Worm (Caenorhabditis elegans): ENCODE data around the gene K09E9.7.

ce11 chrX:15628945-15629344 is 11.8 kb upstream of the K09E9.7 start:
- TF ChIP-seq mxl-2 (GFP tag; conservative IDR thresholded peaks at IDR 0.05) = no peak
- TF ChIP-seq rbr-2 (tag; optimal IDR thresholded peaks at IDR 0.05) = no peak
- no peak for TF ChIP-seq daf-12 (tag; optimal IDR thresholded peaks at IDR 0.05)
- no peak for TF ChIP-seq egl-27 (tag; optimal IDR thresholded peaks at IDR 0.05)
- no peak for TF ChIP-seq lin-13 (GFP tag; optimal IDR thresholded peaks at IDR 0.05)
- no peak for TF ChIP-seq unc-62 (GFP tag; optimal IDR thresholded peaks at IDR 0.05 in 1 of 2)
- TF ChIP-seq unc-62 (tag; optimal IDR thresholded peaks at IDR 0.05) = no peak
- TF ChIP-seq fos-1 (tag; optimal IDR thresholded peaks at IDR 0.05) = no peak

Measured in whole organism, L4 larva.